Worm (Caenorhabditis elegans) whole organism, dauer: ENCODE results near the gene C43F9.11.

Experiments used
- unc-62 ChIP-seq: sonication (generic microtip); optimal IDR thresholded peaks from 2 replicates; lab custom pipeline; 2017; ENCODE audit warnings: missing biosample characterization, missing genetic modification reagents, missing genetic modification characterization

Gene C43F9.11

ce11 chrIV:10596505-10596904 is at the start of gene C43F9.11:
Gene C43F9.11, plus strand, starts transcription at chrIV:10596805.
- no peak for TF ChIP-seq unc-62

- TF ChIP-seq unc-62: no peak
Observed at ce11 chrIV:10554947-10555346, 41.7 kb upstream of the C43F9.11 start, which contains the start of gene zim-2. Gene zim-2, plus strand, starts transcription at chrIV:10555247.

- TF ChIP-seq unc-62: no peak
Observed at ce11 chrIV:10558415-10558814, 38.2 kb upstream of the C43F9.11 start, which contains the start of gene zim-3. Gene zim-3, plus strand, starts transcription at chrIV:10558715.

- no peak for TF ChIP-seq unc-62
Observed at ce11 chrIV:10561605-10562004, 35.0 kb upstream of the C43F9.11 start, which contains the start of gene him-8. Gene him-8, plus strand, starts transcription at chrIV:10561905.

ce11 chrIV:10564613-10565012 is 32.0 kb upstream of the C43F9.11 start:
- TF ChIP-seq unc-62: no peak

ce11 chrIV:10565282-10565681 is 31.3 kb upstream of the C43F9.11 start:
- TF ChIP-seq unc-62: no peak

- no peak for TF ChIP-seq unc-62
Observed at ce11 chrIV:10567822-10568221, 28.8 kb upstream of the C43F9.11 start.

ce11 chrIV:10570065-10570464 is 26.5 kb upstream of the C43F9.11 start:
- no peak for TF ChIP-seq unc-62

ce11 chrIV:10571020-10571419 is 25.6 kb upstream of the C43F9.11 start:
- TF ChIP-seq unc-62: no peak

- no peak for TF ChIP-seq unc-62
Observed at ce11 chrIV:10573471-10573870, 23.1 kb upstream of the C43F9.11 start.

ce11 chrIV:10574471-10574870 is 22.1 kb upstream of the C43F9.11 start:
- no peak for TF ChIP-seq unc-62

- no peak for TF ChIP-seq unc-62
Observed at ce11 chrIV:10576050-10576449, 20.6 kb upstream of the C43F9.11 start, which contains the start of gene efn-2. Gene efn-2, plus strand, starts transcription at chrIV:10576350.

ce11 chrIV:10576624-10577023 is 20.0 kb upstream of the C43F9.11 start:
- no peak for TF ChIP-seq unc-62

ce11 chrIV:10577600-10577999 is 19.0 kb upstream of the C43F9.11 start:
- TF ChIP-seq unc-62: no peak

- TF ChIP-seq unc-62: no peak
Observed at ce11 chrIV:10578367-10578766, 18.2 kb upstream of the C43F9.11 start, which contains the start of gene lgc-43. Gene lgc-43, plus strand, starts transcription at chrIV:10578667.

- TF ChIP-seq unc-62: no peak
Observed at ce11 chrIV:10584237-10584636, 12.4 kb upstream of the C43F9.11 start, which contains the start of gene oac-8. Gene oac-8, plus strand, starts transcription at chrIV:10584537.

- TF ChIP-seq unc-62: no peak
Observed at ce11 chrIV:10589072-10589471, 7.5 kb upstream of the C43F9.11 start, which contains the start of gene C43F9.4. Gene C43F9.4, minus strand, starts transcription at chrIV:10589172.

ce11 chrIV:10590649-10591048 is 6.0 kb upstream of the C43F9.11 start, which contains the start of the genes C43F9.5 and nkb-2:
Gene C43F9.5, minus strand, starts transcription at chrIV:10590749.
Gene nkb-2, plus strand, starts transcription at chrIV:10590925.
- TF ChIP-seq unc-62: no peak

- no peak for TF ChIP-seq unc-62
Observed at ce11 chrIV:10593570-10593969, 3.0 kb upstream of the C43F9.11 start, which contains the start of gene C43F9.7. Gene C43F9.7, minus strand, starts transcription at chrIV:10593670.
